Worm (Caenorhabditis elegans) whole organism, mixed stage, embryonic: ENCODE data around the gene F44F4.10.

Experiments used
- drap-1 ChIP-seq: fragments of 200-800 bp; sonication (Bioruptor generic); optimal IDR thresholded peaks from 3 replicates; lab custom pipeline; 2018; ENCODE audit warnings: mild to moderate bottlenecking, missing genetic modification characterization, missing compliant biosample characterization
- lin-13 ChIP-seq: fragments of 150-350 bp; optimal IDR thresholded peaks from 2 replicates; lab custom pipeline; 2014; ENCODE audit warnings: missing biosample characterization, missing genetic modification characterization
- mep-1 ChIP-seq: fragments of 150-350 bp; optimal IDR thresholded peaks from 2 replicates; lab custom pipeline; 2017; ENCODE audit warnings: missing biosample characterization, missing genetic modification reagents, missing genetic modification characterization, inconsistent platforms
- nhr-28 ChIP-seq: fragments of 150-350 bp; optimal IDR thresholded peaks from 2 replicates; lab custom pipeline; 2014; ENCODE audit warnings: missing biosample characterization, missing genetic modification characterization
- pha-4 ChIP-seq: fragments of 150-350 bp; optimal IDR thresholded peaks from 2 replicates; lab custom pipeline; 2018; ENCODE audit warnings: missing biosample characterization, missing genetic modification reagents, missing genetic modification characterization
- snpc-4 ChIP-seq: fragments of 150-350 bp; optimal IDR thresholded peaks from 2 replicates; lab custom pipeline; 2014; ENCODE audit warnings: missing biosample characterization, missing genetic modification characterization
- tbx-8 ChIP-seq: fragments of 200-800 bp; sonication (Bioruptor generic); optimal IDR thresholded peaks from 2 replicates; lab custom pipeline; 2018; ENCODE audit warnings: mild to moderate bottlenecking, missing genetic modification characterization, moderate library complexity, missing compliant biosample characterization
- unc-39 ChIP-seq: fragments of 150-350 bp; optimal IDR thresholded peaks from 2 replicates; lab custom pipeline; 2014; ENCODE audit warnings: missing biosample characterization, missing genetic modification characterization
- unc-62 ChIP-seq: fragments of 150-350 bp; optimal IDR thresholded peaks from 2 replicates; lab custom pipeline; 2014; ENCODE audit warnings: missing biosample characterization, missing genetic modification reagents, missing genetic modification characterization
- zip-8 ChIP-seq: fragments of 150-350 bp; optimal IDR thresholded peaks from 2 replicates; lab custom pipeline; 2014; ENCODE audit warnings: missing biosample characterization, missing genetic modification characterization

ce11 chrII:10917174-10917573 is at the start of gene F44F4.10:
- TF ChIP-seq unc-39 (no peak), nhr-28 (tag; lab: Kevin White, UChicago) (no peak), zip-8 (no peak), unc-62 (GFP tag; lab: Kevin White, UChicago) (no peak), tbx-8 (GFP tag; lab: Kevin White, UChicago) (no peak), mep-1 (no peak), drap-1 (GFP tag; lab: Kevin White, UChicago) (no peak), snpc-4 (tag; lab: Kevin White, UChicago) (no peak), lin-13 (tag; lab: Kevin White, UChicago) (no peak), pha-4 (tag; lab: Kevin White, UChicago) (no peak)
